Fruit fly (Drosophila melanogaster): ENCODE measurements around the gene sdk.

Gene sdk

DNA sequence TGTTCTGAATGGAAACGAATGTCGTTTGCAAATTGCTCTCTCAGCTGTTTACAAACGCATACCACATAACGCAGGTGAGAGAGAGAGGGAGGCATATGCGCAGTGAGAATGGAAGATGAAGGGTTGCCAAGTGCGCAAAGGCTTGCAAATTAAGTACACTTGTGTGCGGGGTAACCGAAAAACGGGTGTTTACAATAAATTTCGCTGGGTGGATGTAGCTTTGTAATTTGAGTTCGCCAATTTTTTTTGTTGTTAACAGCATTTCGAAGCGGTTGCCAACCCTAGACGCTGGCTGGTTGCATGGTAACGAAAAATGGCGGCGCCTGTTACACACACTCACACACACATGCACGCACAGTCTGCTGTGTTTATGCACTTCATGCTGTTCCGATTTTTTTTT lies 31.7 kb upstream of the sdk start:
- TF ChIP-seq Met (GFP tag; optimal IDR thresholded peaks at IDR 0.05): peak; percentile 97
- peak; percentile 86 for TF ChIP-seq Hr38 (GFP tag; optimal IDR thresholded peaks at IDR 0.05)
- TF ChIP-seq CG15336 (GFP tag; IDR thresholded peaks at IDR 0.05): peak; percentile 98
- TF ChIP-seq Ets96B (tag; optimal IDR thresholded peaks at IDR 0.05): peak; percentile 92
- TF ChIP-seq fd85E (GFP tag; optimal IDR thresholded peaks at IDR 0.05): peak; percentile 91
- peak; percentile 91 for TF ChIP-seq spab (GFP tag; optimal IDR thresholded peaks at IDR 0.05)
- peak; percentile 96 for TF ChIP-seq CG11294 (GFP tag; IDR thresholded peaks at IDR 0.05)
- peak; percentile 92 for TF ChIP-seq CG10631 (GFP tag; optimal IDR thresholded peaks at IDR 0.05)
- TF ChIP-seq Sox14 (GFP tag; optimal IDR thresholded peaks at IDR 0.05): peak; percentile 97
- TF ChIP-seq CG11902 (GFP tag; optimal IDR thresholded peaks at IDR 0.05): peak; percentile 93
- TF ChIP-seq Hr39 (GFP tag; optimal IDR thresholded peaks at IDR 0.05): peak; percentile 97
- peak; percentile 94 for TF ChIP-seq CG8319 (GFP tag; optimal IDR thresholded peaks at IDR 0.05)
- peak; percentile 99 for TF ChIP-seq CG6163 (GFP tag; IDR thresholded peaks at IDR 0.05)
- TF ChIP-seq CG3032 (tag; optimal IDR thresholded peaks at IDR 0.05): peak; percentile 94
- peak; percentile 82 to 92 for TF ChIP-seq salr (GFP tag; optimal IDR thresholded peaks at IDR 0.05)
- TF ChIP-seq CG9139 (GFP tag; optimal IDR thresholded peaks at IDR 0.05): no peak
- peak; percentile 83 for TF ChIP-seq fkh (GFP tag; optimal IDR thresholded peaks at IDR 0.05)
- TF ChIP-seq CG7368 (GFP tag; optimal IDR thresholded peaks at IDR 0.05): peak; percentile 95
- TF ChIP-seq CG32006 (GFP tag; optimal IDR thresholded peaks at IDR 0.05): peak; percentile 96
- TF ChIP-seq CG3919 (GFP tag; optimal IDR thresholded peaks at IDR 0.05): peak; percentile 96
- peak; percentile 95 for TF ChIP-seq CG6808 (GFP tag; optimal IDR thresholded peaks at IDR 0.05)
- peak; percentile 97 for TF ChIP-seq pdm3 (GFP tag; optimal IDR thresholded peaks at IDR 0.05)
- TF ChIP-seq Ets21C (GFP tag; optimal IDR thresholded peaks at IDR 0.05): peak; percentile 94
- peak; percentile 96 for TF ChIP-seq Smox (GFP tag; optimal IDR thresholded peaks at IDR 0.05)
- peak; percentile 96 for TF ChIP-seq esn (GFP tag; optimal IDR thresholded peaks at IDR 0.05)
- peak; percentile 95 for TF ChIP-seq Lpt (GFP tag; optimal IDR thresholded peaks at IDR 0.05)
- peak; percentile 93 for TF ChIP-seq CG6854 (GFP tag; optimal IDR thresholded peaks at IDR 0.05)
- TF ChIP-seq vri (GFP tag; optimal IDR thresholded peaks at IDR 0.05): peak; percentile 95
- TF ChIP-seq OdsH (GFP tag; optimal IDR thresholded peaks at IDR 0.05): peak; percentile 97
- peak; percentile 94 for TF ChIP-seq fd59A (GFP tag; optimal IDR thresholded peaks at IDR 0.05)
- TF ChIP-seq dsx (GFP tag; optimal IDR thresholded peaks at IDR 0.05; ENCODE audit: poor library complexity, severe bottlenecking): peak; percentile 89
- peak; percentile 87 for TF ChIP-seq Blimp-1 (GFP tag; optimal IDR thresholded peaks at IDR 0.05)
- TF ChIP-seq Sox15 (GFP tag; optimal IDR thresholded peaks at IDR 0.05): peak; percentile 93
- TF ChIP-seq CG11762 (GFP tag; optimal IDR thresholded peaks at IDR 0.05; ENCODE audit: insufficient read depth): peak; percentile 94
- TF ChIP-seq cyc (GFP tag; optimal IDR thresholded peaks at IDR 0.05): peak; percentile 97
- peak; percentile 95 for TF ChIP-seq CG6276 (GFP tag; optimal IDR thresholded peaks at IDR 0.05)
- TF ChIP-seq Gug (GFP tag; IDR thresholded peaks at IDR 0.05): peak; percentile 97
- peak; percentile 98 for TF ChIP-seq svp (GFP tag)
- peak; percentile 96 for TF ChIP-seq CG8119 (GFP tag; IDR thresholded peaks at IDR 0.05)
- TF ChIP-seq CG34406 (GFP tag; optimal IDR thresholded peaks at IDR 0.05): peak; percentile 95
- TF ChIP-seq Hr4 (GFP tag; optimal IDR thresholded peaks at IDR 0.05): peak; percentile 95
- TF ChIP-seq eg (GFP tag; IDR thresholded peaks at IDR 0.05): peak; percentile 99
- TF ChIP-seq lz (GFP tag; optimal IDR thresholded peaks at IDR 0.05): peak; percentile 96
- peak; percentile 97 for TF ChIP-seq net (GFP tag; optimal IDR thresholded peaks at IDR 0.05)
- peak; percentile 96 for TF ChIP-seq topi (GFP tag; optimal IDR thresholded peaks at IDR 0.05)
- no peak for TF ChIP-seq CG4318 (GFP tag; optimal IDR thresholded peaks at IDR 0.05)
- peak; percentile 92 for TF ChIP-seq CG16779 (tag; optimal IDR thresholded peaks at IDR 0.05)
- TF ChIP-seq Eip93F (GFP tag; optimal IDR thresholded peaks at IDR 0.05): peak; percentile 93
- peak; percentile 93 to 96 for TF ChIP-seq ss (GFP tag; optimal IDR thresholded peaks at IDR 0.05)
- peak; percentile 96 for TF ChIP-seq Sox102F (GFP tag; optimal IDR thresholded peaks at IDR 0.05)
- TF ChIP-seq CG31627 (GFP tag; optimal IDR thresholded peaks at IDR 0.05): peak; percentile 97
- peak; percentile 95 for TF ChIP-seq dac (GFP tag; optimal IDR thresholded peaks at IDR 0.05)

Data from whole organism, prepupa.